Worm (Caenorhabditis elegans): Measurements from ENCODE around the gene F14D2.5.

The F14D2.5 gene

DNA sequence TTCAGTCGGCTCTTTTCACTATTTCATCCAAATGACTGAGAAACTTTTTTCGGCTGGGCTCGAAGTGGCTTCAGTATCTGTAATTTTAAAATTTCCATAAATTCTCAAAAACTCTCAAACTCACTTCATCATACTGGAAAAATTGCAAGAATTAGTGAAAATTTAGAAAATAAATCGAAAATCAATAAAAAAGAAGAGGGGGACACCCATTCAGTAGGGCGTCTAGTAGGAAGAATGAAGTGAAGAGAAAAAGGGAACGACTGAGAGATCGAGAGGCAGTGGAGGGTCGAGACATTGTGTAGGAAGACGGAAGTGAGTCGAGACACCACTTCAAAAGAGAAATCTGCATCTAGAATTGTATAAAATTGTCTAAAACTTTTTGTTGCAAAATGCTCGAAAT, 33.5 kb downstream of the F14D2.5 start:
- TF ChIP-seq W03F9.2 (tag; optimal IDR thresholded peaks at IDR 0.05): no peak
- no peak for TF ChIP-seq dao-5 (tag; optimal IDR thresholded peaks at IDR 0.05)
- TF ChIP-seq him-1 (tag; optimal IDR thresholded peaks at IDR 0.05): no peak

DNA sequence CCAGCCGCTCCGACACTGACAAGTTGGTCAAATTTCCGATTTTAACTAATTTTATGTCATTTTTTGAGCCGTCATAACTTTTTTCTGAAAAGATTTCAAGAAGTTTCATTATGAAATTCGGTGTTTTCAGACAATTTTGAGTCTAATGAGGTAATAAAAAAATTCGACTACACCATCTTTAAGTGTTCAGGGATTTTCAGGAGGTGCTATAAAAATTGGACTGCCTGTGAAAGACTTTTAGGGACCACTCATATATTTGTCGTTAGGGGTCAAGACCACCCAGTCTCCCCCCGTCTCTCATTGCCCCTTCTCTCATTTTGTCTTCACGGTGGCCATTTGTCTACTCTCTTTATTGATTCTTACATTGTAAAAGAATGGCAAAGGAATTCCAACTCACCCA, 34.4 kb downstream of the F14D2.5 start, which contains the start of gene bath-10:
bath-10 (plus strand) TSS at position 301 of the 400 bp plus-strand sequence.
- TF ChIP-seq W03F9.2 (tag; optimal IDR thresholded peaks at IDR 0.05): no peak
- TF ChIP-seq dao-5 (tag; optimal IDR thresholded peaks at IDR 0.05): no peak
- TF ChIP-seq him-1 (tag; optimal IDR thresholded peaks at IDR 0.05): no peak

DNA sequence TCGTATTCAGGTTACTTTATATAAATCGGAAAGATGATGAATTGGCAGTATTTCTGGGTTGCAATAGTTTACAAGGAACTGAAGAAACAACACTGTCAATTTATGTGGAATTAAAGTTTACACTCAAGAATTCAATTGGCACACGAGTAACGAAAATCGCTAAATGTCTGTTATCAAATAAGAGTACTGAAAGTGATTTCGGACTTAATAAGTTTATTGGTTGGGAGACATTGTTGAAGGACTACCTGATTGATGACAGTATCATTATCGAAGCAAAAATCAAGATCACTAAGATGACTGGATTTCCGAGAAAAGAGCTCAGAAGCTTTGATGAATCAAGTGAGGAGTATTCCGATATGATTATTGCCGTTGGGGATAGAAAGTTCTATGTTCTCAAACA, 35.0 kb downstream of the F14D2.5 start:
- TF ChIP-seq dao-5 (tag; optimal IDR thresholded peaks at IDR 0.05) (no peak), W03F9.2 (tag; optimal IDR thresholded peaks at IDR 0.05) (no peak), him-1 (tag; optimal IDR thresholded peaks at IDR 0.05) (no peak)

DNA sequence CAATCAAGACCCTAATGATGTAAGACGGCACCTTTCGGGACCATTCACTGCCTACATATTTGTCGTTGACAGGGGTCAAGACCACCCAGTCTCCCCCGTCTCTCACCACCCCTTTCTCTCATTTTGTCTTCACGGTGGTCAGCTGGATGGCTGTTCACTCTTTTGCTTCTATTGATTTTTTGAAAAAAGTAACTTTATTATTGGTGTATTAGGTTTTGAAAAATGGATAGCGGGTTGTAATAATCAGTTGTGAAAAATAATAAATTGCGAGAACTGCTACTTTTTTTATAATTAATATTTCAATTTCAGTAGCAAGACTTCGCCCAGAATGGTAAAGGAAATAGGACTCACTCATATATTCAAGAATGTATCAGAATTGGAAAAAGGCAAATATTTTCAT, 36.4 kb downstream of the F14D2.5 start, which contains the start of gene bath-9:
bath-9 (plus strand) TSS at position 301 of the 400 bp plus-strand sequence.
- TF ChIP-seq dao-5 (tag; optimal IDR thresholded peaks at IDR 0.05) (no peak), W03F9.2 (tag; optimal IDR thresholded peaks at IDR 0.05) (no peak), him-1 (tag; optimal IDR thresholded peaks at IDR 0.05) (no peak)

ce11 chrII:3378275-3378674, 37.9 kb downstream of the F14D2.5 start, which contains the start of gene Y49F6C.2:
Y49F6C.2 (plus strand) TSS chrII:3378575.
- TF ChIP-seq W03F9.2 (tag; optimal IDR thresholded peaks at IDR 0.05): no peak
- no peak for TF ChIP-seq dao-5 (tag; optimal IDR thresholded peaks at IDR 0.05)
- no peak for TF ChIP-seq him-1 (tag; optimal IDR thresholded peaks at IDR 0.05)

- no peak for TF ChIP-seq him-1 (tag; optimal IDR thresholded peaks at IDR 0.05)
- TF ChIP-seq dao-5 (tag; optimal IDR thresholded peaks at IDR 0.05): no peak
- no peak for TF ChIP-seq W03F9.2 (tag; optimal IDR thresholded peaks at IDR 0.05)
Observed at ce11 chrII:3381510-3381909, 41.2 kb downstream of the F14D2.5 start, which contains the start of gene T06D4.1. T06D4.1 (plus strand) TSS chrII:3381830.

ce11 chrII:3383116-3383515, 42.8 kb downstream of the F14D2.5 start:
- TF ChIP-seq dao-5 (tag; optimal IDR thresholded peaks at IDR 0.05): no peak
- no peak for TF ChIP-seq him-1 (tag; optimal IDR thresholded peaks at IDR 0.05)
- TF ChIP-seq W03F9.2 (tag; optimal IDR thresholded peaks at IDR 0.05): no peak

DNA sequence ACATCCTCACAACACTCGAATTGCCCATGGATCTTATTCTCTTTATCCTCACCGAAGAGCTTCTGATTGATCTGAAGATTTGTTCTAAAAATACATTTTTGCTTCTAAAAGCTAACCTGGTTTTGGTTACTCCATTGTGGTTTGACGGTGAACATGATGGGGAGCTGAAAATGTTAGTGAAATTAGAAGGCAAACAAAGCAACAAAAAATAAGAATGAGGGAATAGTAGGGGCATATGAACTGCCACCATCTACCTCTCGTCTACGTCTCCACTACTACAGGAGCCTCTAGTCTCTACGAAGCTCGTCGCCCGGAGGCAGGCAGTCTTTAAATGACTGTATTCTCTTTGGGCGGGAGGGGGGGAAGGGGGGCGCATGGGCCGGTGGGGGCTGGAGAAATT, 45.4 kb downstream of the F14D2.5 start, which contains the start of gene T06D4.2:
T06D4.2 (minus strand) TSS at position 170 of the 400 bp plus-strand sequence.
- no peak for TF ChIP-seq dao-5 (tag; optimal IDR thresholded peaks at IDR 0.05)
- no peak for TF ChIP-seq W03F9.2 (tag; optimal IDR thresholded peaks at IDR 0.05)
- no peak for TF ChIP-seq him-1 (tag; optimal IDR thresholded peaks at IDR 0.05)

ce11 chrII:3387503-3387902, 47.2 kb downstream of the F14D2.5 start, which contains the start of gene T06D4.6:
T06D4.6 (minus strand) TSS chrII:3387603.
- no peak for TF ChIP-seq W03F9.2 (tag; optimal IDR thresholded peaks at IDR 0.05)

Data from whole organism, L4/young adult.